Worm (Caenorhabditis elegans) whole organism, midembryonic: Measurements from ENCODE around the gene pqn-13.

Source experiments
- cog-1 ChIP-seq: sonication (generic microtip); optimal IDR thresholded peaks from 2 replicates; lab custom pipeline; 2016; ENCODE audit warnings: missing genetic modification characterization, missing compliant biosample characterization
- flt-1 ChIP-seq: fragments of 200-800 bp; sonication (Bioruptor generic); IDR thresholded peaks from 2 replicates; pipeline ENCODE4 v1.3.6; 2022; ENCODE audit warnings: missing genetic modification characterization, missing compliant biosample characterization
- ref-1 ChIP-seq: fragments of 200-800 bp; sonication (Bioruptor generic); conservative IDR thresholded peaks from 2 replicates; pipeline ENCODE4 v1.3.6; 2022; ENCODE audit warnings: missing genetic modification reagents, missing genetic modification characterization, missing compliant biosample characterization
- ztf-29 ChIP-seq: fragments of 200-800 bp; sonication (Bioruptor generic); IDR thresholded peaks from 2 replicates; pipeline ENCODE4 v1.3.6; 2022; ENCODE audit warnings: missing genetic modification reagents, missing genetic modification characterization, missing compliant biosample characterization

- TF ChIP-seq ztf-29 (GFP tag; lab: Robert Waterston, UW): no peak
- TF ChIP-seq flt-1 (GFP tag; lab: Robert Waterston, UW): no peak
- no peak for TF ChIP-seq ref-1
- no peak for TF ChIP-seq cog-1 (tag; lab: Kevin White, UChicago)
These were observed 15.9 kb upstream of the pqn-13 start, which contains the start of gene F25B4.8 for ce11 chrV:5691665-5692407.
